Worm (Caenorhabditis elegans) whole organism, late embryonic: ENCODE measurements around the gene gcl-1.

Experiments used
- ahr-1 ChIP-seq: sonication (generic microtip); optimal IDR thresholded peaks from 2 replicates; lab custom pipeline; 2016; ENCODE audit warnings: missing genetic modification characterization, missing compliant biosample characterization
- ama-1 ChIP-seq: fragments of 150-350 bp; optimal IDR thresholded peaks from 2 replicates; lab custom pipeline; 2014
- ceh-22 ChIP-seq: sonication (generic microtip); optimal IDR thresholded peaks from 2 replicates; lab custom pipeline; 2017; ENCODE audit warnings: missing biosample characterization, missing genetic modification characterization
- ceh-9 ChIP-seq: sonication (generic microtip); optimal IDR thresholded peaks from 2 replicates; lab custom pipeline; 2016; ENCODE audit warnings: mild to moderate bottlenecking, missing genetic modification characterization, inconsistent platforms, missing compliant biosample characterization
- fax-1 ChIP-seq: sonication (generic microtip); optimal IDR thresholded peaks from 2 replicates; lab custom pipeline; 2016; ENCODE audit warnings: missing genotype, missing genetic modification characterization, missing compliant biosample characterization
- hlh-13 ChIP-seq: fragments of 200-800 bp; sonication (Bioruptor generic); optimal IDR thresholded peaks from 2 replicates; lab custom pipeline; 2018; ENCODE audit warnings: mild to moderate bottlenecking, missing genetic modification characterization, missing compliant biosample characterization
- pqm-1 ChIP-seq: sonication (generic microtip); optimal IDR thresholded peaks from 2 replicates; lab custom pipeline; 2016; ENCODE audit warnings: missing genetic modification characterization, missing compliant biosample characterization

ce11 chrIV:13358488-13358887 is 54.2 kb downstream of the gcl-1 start, which contains the start of gene W02A2.8:
- TF ChIP-seq ceh-22 (tag; lab: Kevin White, UChicago) (no peak), ama-1 (lab: Kevin White, UChicago) (no peak), fax-1 (tag; lab: Kevin White, UChicago) (no peak), ahr-1 (tag; lab: Kevin White, UChicago) (no peak), pqm-1 (no peak), hlh-13 (GFP tag; lab: Kevin White, UChicago) (no peak), ceh-9 (no peak)
